Fruit fly (Drosophila melanogaster) whole organism, prepupa: Measurements from ENCODE around the gene CG8188.

Experiments used
- Blimp-1 ChIP-seq: fragments of 200-800 bp; sonication (Bioruptor generic); optimal IDR thresholded peaks from 3 replicates; lab custom pipeline; 2017; ENCODE audit warnings: missing biosample characterization, missing genetic modification characterization, mild to moderate bottlenecking, moderate library complexity, missing genetic modification reagents
- CG10669 ChIP-seq: fragments of 200-800 bp; sonication (Bioruptor generic); optimal IDR thresholded peaks from 3 replicates; lab custom pipeline; 2018; ENCODE audit warnings: missing biosample characterization, mild to moderate bottlenecking, missing genetic modification characterization, moderate library complexity
- CG11294 ChIP-seq: fragments of 200-800 bp; sonication (Bioruptor generic); IDR thresholded peaks from 2 replicates; pipeline ENCODE4 v1.3.6; 2022; ENCODE audit warnings: missing biosample characterization, missing genetic modification characterization
- CG11762 ChIP-seq: fragments of 200-800 bp; sonication (Bioruptor generic); optimal IDR thresholded peaks from 3 replicates; lab custom pipeline; 2016; ENCODE audit warnings: missing biosample characterization, missing genetic modification characterization; ENCODE audit not compliant: insufficient read depth
- CG11902 ChIP-seq: fragments of 200-800 bp; sonication (Bioruptor generic); optimal IDR thresholded peaks from 3 replicates; lab custom pipeline; 2016; ENCODE audit warnings: missing biosample characterization, missing genetic modification characterization
- CG15336 ChIP-seq: fragments of 200-800 bp; sonication (Bioruptor generic); IDR thresholded peaks from 2 replicates; pipeline ENCODE4 v1.3.6; 2022; ENCODE audit warnings: missing biosample characterization, missing genetic modification characterization
- CG1621 ChIP-seq: fragments of 200-800 bp; sonication (Bioruptor generic); optimal IDR thresholded peaks from 3 replicates; lab custom pipeline; 2018; ENCODE audit warnings: missing biosample characterization, mild to moderate bottlenecking, missing genetic modification characterization
- CG16779 ChIP-seq: fragments of 200-800 bp; sonication (Bioruptor generic); optimal IDR thresholded peaks from 3 replicates; lab custom pipeline; 2017; ENCODE audit warnings: missing biosample characterization, mild to moderate bottlenecking, missing genetic modification characterization
- CG3032 ChIP-seq: fragments of 200-800 bp; optimal IDR thresholded peaks from 2 replicates; lab custom pipeline; 2019; ENCODE audit warnings: missing biosample characterization, mild to moderate bottlenecking, missing genetic modification characterization, moderate library complexity
- CG31627 ChIP-seq: fragments of 200-800 bp; sonication (Bioruptor generic); optimal IDR thresholded peaks from 3 replicates; lab custom pipeline; 2016; ENCODE audit warnings: missing biosample characterization, missing genetic modification characterization
- CG32006 ChIP-seq: fragments of 200-800 bp; sonication (Bioruptor generic); optimal IDR thresholded peaks from 3 replicates; lab custom pipeline; 2017; ENCODE audit warnings: missing biosample characterization, mild to moderate bottlenecking, missing genetic modification characterization
- CG34406 ChIP-seq: fragments of 200-800 bp; sonication (Bioruptor generic); optimal IDR thresholded peaks from 3 replicates; lab custom pipeline; 2016; ENCODE audit warnings: missing biosample characterization, missing genetic modification characterization
- CG3919 ChIP-seq: fragments of 200-800 bp; sonication (Bioruptor generic); optimal IDR thresholded peaks from 3 replicates; lab custom pipeline; 2016; ENCODE audit warnings: missing biosample characterization, missing genetic modification characterization
- CG4318 ChIP-seq: fragments of 200-800 bp; sonication (Bioruptor generic); optimal IDR thresholded peaks from 3 replicates; lab custom pipeline; 2017; ENCODE audit warnings: missing biosample characterization, mild to moderate bottlenecking, missing genetic modification characterization
- CG6163 ChIP-seq: fragments of 200-800 bp; sonication (Bioruptor generic); IDR thresholded peaks from 3 replicates; pipeline ENCODE4 v1.3.6; 2022; ENCODE audit warnings: missing biosample characterization, missing genetic modification characterization
- CG6276 ChIP-seq: fragments of 200-800 bp; sonication (Bioruptor generic); optimal IDR thresholded peaks from 2 replicates; lab custom pipeline; 2017; ENCODE audit warnings: missing biosample characterization, mild to moderate bottlenecking, missing genetic modification characterization
- CG6792 ChIP-seq: fragments of 200-800 bp; sonication (Bioruptor generic); optimal IDR thresholded peaks from 3 replicates; lab custom pipeline; 2016; ENCODE audit warnings: missing biosample characterization, missing genetic modification characterization
- CG6808 ChIP-seq: fragments of 200-800 bp; sonication (Bioruptor generic); optimal IDR thresholded peaks from 3 replicates; lab custom pipeline; 2017; ENCODE audit warnings: missing biosample characterization, missing genetic modification characterization, mild to moderate bottlenecking, moderate library complexity, missing genetic modification reagents
- CG6854 ChIP-seq: fragments of 200-800 bp; sonication (Bioruptor generic); optimal IDR thresholded peaks from 2 replicates; lab custom pipeline; 2017; ENCODE audit warnings: missing biosample characterization, mild to moderate bottlenecking, missing genetic modification characterization
- CG7368 ChIP-seq: fragments of 200-800 bp; sonication (Bioruptor generic); optimal IDR thresholded peaks from 3 replicates; lab custom pipeline; 2016; ENCODE audit warnings: missing biosample characterization, missing genetic modification characterization
- CG8119 ChIP-seq: fragments of 200-800 bp; sonication (Bioruptor generic); IDR thresholded peaks from 3 replicates; pipeline ENCODE4 v1.3.6; 2022; ENCODE audit warnings: missing biosample characterization, missing genetic modification characterization
- CG8319 ChIP-seq: fragments of 200-800 bp; sonication (Bioruptor generic); optimal IDR thresholded peaks from 3 replicates; lab custom pipeline; 2016; ENCODE audit warnings: missing biosample characterization, missing genetic modification characterization
- CG9139 ChIP-seq: fragments of 200-800 bp; sonication (Bioruptor generic); optimal IDR thresholded peaks from 3 replicates; lab custom pipeline; 2017; ENCODE audit warnings: missing biosample characterization, mild to moderate bottlenecking, missing genetic modification characterization
- Eip75B ChIP-seq: fragments of 200-800 bp; sonication (Bioruptor generic); optimal IDR thresholded peaks from 3 replicates; lab custom pipeline; 2016; ENCODE audit warnings: missing biosample characterization, missing genetic modification characterization
- Eip93F ChIP-seq: fragments of 200-800 bp; sonication (Bioruptor generic); optimal IDR thresholded peaks from 2 replicates; lab custom pipeline; 2016; ENCODE audit warnings: missing biosample characterization, mild to moderate bottlenecking, missing genetic modification characterization
- Ets21C ChIP-seq: fragments of 200-800 bp; sonication (Bioruptor generic); optimal IDR thresholded peaks from 3 replicates; lab custom pipeline; 2016; ENCODE audit warnings: missing biosample characterization, missing genetic modification characterization
- Ets96B ChIP-seq: fragments of 200-800 bp; optimal IDR thresholded peaks from 2 replicates; lab custom pipeline; 2019; ENCODE audit warnings: missing biosample characterization, mild to moderate bottlenecking, missing genetic modification characterization, moderate library complexity
- Hr39 ChIP-seq: fragments of 200-800 bp; sonication (Bioruptor generic); optimal IDR thresholded peaks from 2 replicates; lab custom pipeline; 2016; ENCODE audit warnings: missing biosample characterization, missing genetic modification characterization
- OdsH ChIP-seq: fragments of 200-800 bp; sonication (Bioruptor generic); optimal IDR thresholded peaks from 3 replicates; lab custom pipeline; 2016; ENCODE audit warnings: missing biosample characterization, missing genetic modification characterization
- Smox ChIP-seq: fragments of 200-800 bp; sonication (Bioruptor generic); optimal IDR thresholded peaks from 3 replicates; lab custom pipeline; 2016; ENCODE audit warnings: missing biosample characterization, missing genetic modification characterization
- Sox102F ChIP-seq: fragments of 200-800 bp; sonication (Bioruptor generic); optimal IDR thresholded peaks from 2 replicates; lab custom pipeline; 2016; ENCODE audit warnings: missing biosample characterization, mild to moderate bottlenecking, missing genetic modification characterization
- Sox14 ChIP-seq: fragments of 200-800 bp; sonication (Bioruptor generic); optimal IDR thresholded peaks from 3 replicates; lab custom pipeline; 2016; ENCODE audit warnings: missing biosample characterization, missing genetic modification characterization
- Sox15 ChIP-seq: fragments of 200-800 bp; sonication (Bioruptor generic); optimal IDR thresholded peaks from 3 replicates; lab custom pipeline; 2016; ENCODE audit warnings: missing biosample characterization, missing genetic modification characterization
- achi ChIP-seq: fragments of 200-800 bp; sonication (Bioruptor generic); optimal IDR thresholded peaks from 3 replicates; lab custom pipeline; 2016; ENCODE audit warnings: missing biosample characterization, missing genetic modification characterization
- acj6 ChIP-seq: fragments of 200-800 bp; sonication (Bioruptor generic); optimal IDR thresholded peaks from 3 replicates; lab custom pipeline; 2016; ENCODE audit warnings: missing biosample characterization, missing genetic modification characterization
- cyc ChIP-seq: fragments of 200-800 bp; sonication (Bioruptor generic); optimal IDR thresholded peaks from 3 replicates; lab custom pipeline; 2016; ENCODE audit warnings: missing biosample characterization, missing genetic modification characterization
- dac ChIP-seq: fragments of 200-800 bp; sonication (Bioruptor generic); optimal IDR thresholded peaks from 2 replicates; lab custom pipeline; 2017; ENCODE audit warnings: missing biosample characterization, mild to moderate bottlenecking, missing genetic modification characterization
- dsx ChIP-seq: fragments of 200-800 bp; optimal IDR thresholded peaks from 3 replicates; lab custom pipeline; 2019; ENCODE audit warnings: missing biosample characterization, mild to moderate bottlenecking, missing genetic modification characterization, moderate library complexity; ENCODE audit not compliant: poor library complexity, severe bottlenecking
- eg ChIP-seq: fragments of 200-800 bp; sonication (Bioruptor generic); IDR thresholded peaks from 3 replicates; pipeline ENCODE4 v1.3.6; 2022; ENCODE audit warnings: missing biosample characterization, missing genetic modification characterization
- fd59A ChIP-seq: fragments of 200-800 bp; sonication (Bioruptor generic); optimal IDR thresholded peaks from 2 replicates; lab custom pipeline; 2017; ENCODE audit warnings: missing biosample characterization, mild to moderate bottlenecking, missing genetic modification characterization, missing genetic modification reagents
- fd85E ChIP-seq: fragments of 200-800 bp; sonication (Bioruptor generic); optimal IDR thresholded peaks from 3 replicates; lab custom pipeline; 2016; ENCODE audit warnings: missing biosample characterization, missing genetic modification characterization
- lz ChIP-seq: fragments of 200-800 bp; sonication (Bioruptor generic); optimal IDR thresholded peaks from 3 replicates; lab custom pipeline; 2016; ENCODE audit warnings: missing biosample characterization, missing genetic modification characterization
- net ChIP-seq: fragments of 200-800 bp; sonication (Bioruptor generic); optimal IDR thresholded peaks from 3 replicates; lab custom pipeline; 2016; ENCODE audit warnings: missing biosample characterization, missing genetic modification characterization
- pdm3 ChIP-seq: fragments of 200-800 bp; sonication (Bioruptor generic); optimal IDR thresholded peaks from 3 replicates; lab custom pipeline; 2016; ENCODE audit warnings: missing biosample characterization, missing genetic modification characterization
- salr ChIP-seq, 2 experiments: fragments of 200-800 bp; sonication (Bioruptor generic); optimal IDR thresholded peaks; 3 replicates each; lab custom pipeline; 2016 to 2018; ENCODE audit warnings: missing biosample characterization in 2 of 2, missing genetic modification characterization in 2 of 2, mild to moderate bottlenecking in 1 of 2
- spab ChIP-seq: fragments of 200-800 bp; sonication (Bioruptor generic); optimal IDR thresholded peaks from 2 replicates; lab custom pipeline; 2017; ENCODE audit warnings: missing biosample characterization, mild to moderate bottlenecking, missing genetic modification characterization, missing genetic modification reagents
- ss ChIP-seq, 2 experiments: fragments of 200-800 bp; sonication (Bioruptor generic); optimal IDR thresholded peaks; 2 replicates in 1 of 2; 3 replicates in 1 of 2; lab custom pipeline; 2017 to 2018; ENCODE audit warnings: mild to moderate bottlenecking in 2 of 2, missing biosample characterization in 2 of 2, missing genetic modification characterization in 2 of 2, moderate library complexity in 1 of 2
- topi ChIP-seq: fragments of 200-800 bp; sonication (Bioruptor generic); optimal IDR thresholded peaks from 3 replicates; lab custom pipeline; 2016; ENCODE audit warnings: missing biosample characterization, missing genetic modification characterization
- vri ChIP-seq: fragments of 200-800 bp; sonication (Bioruptor generic); optimal IDR thresholded peaks from 3 replicates; lab custom pipeline; 2016; ENCODE audit warnings: missing biosample characterization, mild to moderate bottlenecking, missing genetic modification characterization

Gene CG8188

dm6 chrX:17702738-17703570 is at the start of gene CG8188, which contains the start of gene par-6:
TSS of gene CG8188 (minus strand) at chrX:17703024.
TSS of gene par-6 (plus strand) at chrX:17703352.
- TF ChIP-seq CG16779 (tag; lab: Kevin White, UChicago) (peak; percentile 59), Smox (peak; percentile 90), vri (peak; percentile 80), cyc (GFP tag; lab: Kevin White, UChicago) (peak; percentile 88), spab (peak; percentile 68), acj6 (GFP tag; lab: Kevin White, UChicago) (peak; percentile 87), CG11294 (GFP tag; lab: Robert Waterston, UW) (peak; percentile 56; the same call in 1 of the 2 replicates), net (GFP tag; lab: Kevin White, UChicago) (peak; percentile 84), CG6792 (GFP tag; lab: Kevin White, UChicago) (peak; percentile 87), CG8119 (GFP tag; lab: Robert Waterston, UW) (peak; percentile 84), Ets21C (GFP tag; lab: Kevin White, UChicago) (peak; percentile 87), Sox14 (GFP tag; lab: Kevin White, UChicago) (peak; percentile 91), Sox15 (GFP tag; lab: Kevin White, UChicago) (peak; percentile 86), CG6163 (GFP tag; lab: Robert Waterston, UW) (peak; percentile 83), CG31627 (GFP tag; lab: Kevin White, UChicago) (peak; percentile 93), Hr39 (peak; percentile 92), CG6808 (GFP tag; lab: Kevin White, UChicago) (peak; percentile 75), CG11902 (peak; percentile 81), CG10669 (GFP tag; lab: Kevin White, UChicago) (peak; percentile 82), ss (GFP tag; optimal IDR thresholded peaks at IDR 0.05; lab: Kevin White, UChicago) (peak; percentile 59 to 73), CG1621 (peak; percentile 72), CG9139 (peak; percentile 64), pdm3 (GFP tag; lab: Kevin White, UChicago) (peak; percentile 93), CG4318 (GFP tag; lab: Kevin White, UChicago) (peak; percentile 70), CG8319 (GFP tag; lab: Kevin White, UChicago) (peak; percentile 78), CG3919 (GFP tag; lab: Kevin White, UChicago) (peak; percentile 87), fd85E (GFP tag; lab: Kevin White, UChicago) (peak; percentile 48), CG34406 (peak; percentile 85), CG11762 (peak; percentile 78), Sox102F (peak; percentile 92), Blimp-1 (GFP tag; lab: Kevin White, UChicago) (peak; percentile 61), dac (GFP tag; lab: Kevin White, UChicago) (peak; percentile 68), CG3032 (tag; lab: Kevin White, UChicago) (peak; percentile 86), CG32006 (GFP tag; lab: Kevin White, UChicago) (peak; percentile 83), CG7368 (peak; percentile 88), achi (GFP tag; lab: Kevin White, UChicago) (peak; percentile 85), CG15336 (peak; percentile 77), dsx (GFP tag; lab: Kevin White, UChicago) (peak; percentile 73), eg (peak; percentile 90), Eip93F (peak; percentile 70), Ets96B (tag; lab: Kevin White, UChicago) (peak; percentile 85), CG6854 (GFP tag; lab: Kevin White, UChicago) (peak; percentile 76), salr (GFP tag; optimal IDR thresholded peaks at IDR 0.05; lab: Kevin White, UChicago) (peak in 1 of 2 experiments; percentile 64), fd59A (GFP tag; lab: Kevin White, UChicago) (peak; percentile 69), topi (GFP tag; lab: Kevin White, UChicago) (peak; percentile 92), CG6276 (no peak), Eip75B (GFP tag; lab: Kevin White, UChicago) (peak; percentile 88), OdsH (GFP tag; lab: Kevin White, UChicago) (peak; percentile 87), lz (GFP tag; lab: Kevin White, UChicago) (peak; percentile 93)
